Worm (Caenorhabditis elegans) whole organism, L4/young adult: ENCODE measurements around the gene swm-1.

Experiments
- W03F9.2 ChIP-seq: fragments of 150-350 bp; optimal IDR thresholded peaks from 2 replicates; lab custom pipeline; 2014; ENCODE audit warnings: missing biosample characterization, missing genetic modification characterization
- dao-5 ChIP-seq: sonication (generic microtip); optimal IDR thresholded peaks from 2 replicates; lab custom pipeline; 2016; ENCODE audit warnings: missing genotype, missing genetic modification characterization, moderate library complexity, missing compliant biosample characterization
- him-1 ChIP-seq: sonication (generic microtip); optimal IDR thresholded peaks from 2 replicates; lab custom pipeline; 2016; ENCODE audit warnings: missing genotype, missing genetic modification reagents, missing genetic modification characterization, missing compliant biosample characterization

The swm-1 gene

ce11 chrV:9018871-9019270 is 35.8 kb downstream of the swm-1 start:
- TF ChIP-seq dao-5 (no peak), W03F9.2 (tag; lab: Kevin White, UChicago) (no peak), him-1 (tag; lab: Kevin White, UChicago) (no peak)

- no peak for TF ChIP-seq dao-5
- no peak for TF ChIP-seq W03F9.2 (tag; lab: Kevin White, UChicago)
- no peak for TF ChIP-seq him-1 (tag; lab: Kevin White, UChicago)
Measured at ce11 chrV:9016479-9016878, 38.2 kb downstream of the swm-1 start, which contains the start of gene oac-40. Gene oac-40 (plus strand): TSS chrV:9016779.

ce11 chrV:9015540-9015939 is 39.1 kb downstream of the swm-1 start, which contains the start of gene srt-18:
Gene srt-18 (minus strand): TSS chrV:9015640.
- TF ChIP-seq him-1 (tag; lab: Kevin White, UChicago) (no peak), W03F9.2 (tag; lab: Kevin White, UChicago) (no peak), dao-5 (no peak)

ce11 chrV:9013765-9014164 is 40.9 kb downstream of the swm-1 start, which contains the start of gene srh-201:
Gene srh-201 (minus strand): TSS chrV:9013865.
- TF ChIP-seq him-1 (tag; lab: Kevin White, UChicago) (no peak), dao-5 (no peak), W03F9.2 (tag; lab: Kevin White, UChicago) (no peak)

ce11 chrV:9009175-9009574 is 45.5 kb downstream of the swm-1 start, which contains the start of gene srx-2:
Gene srx-2 (plus strand): TSS chrV:9009475.
- TF ChIP-seq him-1 (tag; lab: Kevin White, UChicago), result no peak
- no peak for TF ChIP-seq W03F9.2 (tag; lab: Kevin White, UChicago)
- TF ChIP-seq dao-5, result no peak

- TF ChIP-seq W03F9.2 (tag; lab: Kevin White, UChicago) (no peak), dao-5 (no peak), him-1 (tag; lab: Kevin White, UChicago) (no peak)
Measured at ce11 chrV:9005243-9005642, 49.4 kb downstream of the swm-1 start, which contains the start of gene srx-3. Gene srx-3 (plus strand): TSS chrV:9005543.
